Worm (Caenorhabditis elegans) whole organism, L3 larva: Measurements from ENCODE around the gene nfya-1.
A peak's percentile ranks its signal among the peaks of the same experiment; 100 is the strongest.

Source experiments
- aly-2 ChIP-seq: fragments of 150-350 bp; optimal IDR thresholded peaks from 2 replicates; lab custom pipeline; 2014; ENCODE audit warnings: missing biosample characterization, missing genetic modification characterization
- ceh-82 ChIP-seq: fragments of 150-350 bp; optimal IDR thresholded peaks from 2 replicates; lab custom pipeline; 2014; ENCODE audit warnings: missing biosample characterization, missing genetic modification characterization
- egl-27 ChIP-seq: sonication (generic microtip); optimal IDR thresholded peaks from 4 replicates; lab custom pipeline; 2017; ENCODE audit warnings: missing biosample characterization, missing genetic modification reagents, missing genetic modification characterization
- elt-1 ChIP-seq: fragments of 150-350 bp; optimal IDR thresholded peaks from 2 replicates; lab custom pipeline; 2014; ENCODE audit warnings: missing biosample characterization, missing genetic modification characterization
- elt-2 ChIP-seq: sonication (generic microtip); optimal IDR thresholded peaks from 2 replicates; lab custom pipeline; 2016; ENCODE audit warnings: missing genetic modification reagents, mild to moderate bottlenecking, missing genetic modification characterization, missing compliant biosample characterization
- elt-3 ChIP-seq, 3 experiments: fragments of 150-350 bp in 1 of 3; sonication (generic microtip) in 2 of 3; optimal IDR thresholded peaks; 2 replicates in 2 of 3; 4 replicates in 1 of 3; lab custom pipeline; 2014 to 2017; ENCODE audit warnings: missing biosample characterization in 3 of 3, missing genetic modification characterization in 3 of 3
- fkh-10 ChIP-seq: sonication (generic microtip); optimal IDR thresholded peaks from 2 replicates; lab custom pipeline; 2017; ENCODE audit warnings: missing biosample characterization, missing genetic modification reagents, missing genetic modification characterization
- fkh-2 ChIP-seq: fragments of 150-350 bp; optimal IDR thresholded peaks from 2 replicates; lab custom pipeline; 2014; ENCODE audit warnings: missing biosample characterization, missing genetic modification reagents, missing genetic modification characterization
- jun-1 ChIP-seq: fragments of 150-350 bp; optimal IDR thresholded peaks from 2 replicates; lab custom pipeline; 2014; ENCODE audit warnings: missing biosample characterization, missing genetic modification reagents, missing genetic modification characterization
- lin-15B ChIP-seq: fragments of 150-350 bp; optimal IDR thresholded peaks from 2 replicates; lab custom pipeline; 2014; ENCODE audit warnings: missing biosample characterization, missing genetic modification characterization
- lin-39 ChIP-seq: fragments of 150-350 bp; optimal IDR thresholded peaks from 2 replicates; lab custom pipeline; 2018; ENCODE audit warnings: missing biosample characterization, missing genetic modification reagents, missing genetic modification characterization
- lsy-12 ChIP-seq: sonication (generic microtip); optimal IDR thresholded peaks from 2 replicates; lab custom pipeline; 2016; ENCODE audit warnings: mild to moderate bottlenecking, missing genetic modification characterization, missing compliant biosample characterization
- mdl-1 ChIP-seq: fragments of 150-350 bp; optimal IDR thresholded peaks from 2 replicates; lab custom pipeline; 2014; ENCODE audit warnings: missing biosample characterization, missing genetic modification characterization
- mml-1 ChIP-seq: fragments of 150-350 bp; sonication (generic microtip); optimal IDR thresholded peaks from 3 replicates; lab custom pipeline; 2014; ENCODE audit warnings: missing biosample characterization, missing genetic modification characterization
- nfya-1 ChIP-seq: sonication (generic microtip); optimal IDR thresholded peaks from 2 replicates; lab custom pipeline; 2017; ENCODE audit warnings: missing genetic modification characterization, mild to moderate bottlenecking, missing compliant biosample characterization, antibody characterized with exemption, moderate library complexity; ENCODE audit not compliant: insufficient read depth
- nhr-11 ChIP-seq: fragments of 150-350 bp; optimal IDR thresholded peaks from 2 replicates; lab custom pipeline; 2014; ENCODE audit warnings: missing biosample characterization, missing genetic modification characterization
- nhr-12 ChIP-seq: fragments of 150-350 bp; optimal IDR thresholded peaks from 2 replicates; lab custom pipeline; 2014; ENCODE audit warnings: missing biosample characterization, missing genetic modification characterization
- nhr-23 ChIP-seq: fragments of 150-350 bp; optimal IDR thresholded peaks from 2 replicates; lab custom pipeline; 2014; ENCODE audit warnings: missing biosample characterization, missing genetic modification reagents, missing genetic modification characterization
- nhr-237 ChIP-seq: fragments of 150-350 bp; optimal IDR thresholded peaks from 2 replicates; lab custom pipeline; 2014; ENCODE audit warnings: missing biosample characterization, missing genetic modification characterization
- nhr-25 ChIP-seq: sonication (generic microtip); optimal IDR thresholded peaks from 2 replicates; lab custom pipeline; 2017; ENCODE audit warnings: missing biosample characterization, missing genetic modification characterization
- nhr-28 ChIP-seq: fragments of 150-350 bp; optimal IDR thresholded peaks from 2 replicates; lab custom pipeline; 2014; ENCODE audit warnings: missing biosample characterization, missing genetic modification characterization
- nhr-43 ChIP-seq: sonication (generic microtip); optimal IDR thresholded peaks from 2 replicates; lab custom pipeline; 2016; ENCODE audit warnings: mild to moderate bottlenecking, missing genetic modification characterization, missing compliant biosample characterization; ENCODE audit not compliant: poor library complexity, severe bottlenecking
- nhr-67 ChIP-seq: fragments of 150-350 bp; optimal IDR thresholded peaks from 2 replicates; lab custom pipeline; 2014; ENCODE audit warnings: missing biosample characterization, missing genetic modification characterization
- nhr-77 ChIP-seq: fragments of 150-350 bp; optimal IDR thresholded peaks from 2 replicates; lab custom pipeline; 2014; ENCODE audit warnings: missing biosample characterization, missing genetic modification characterization
- pha-4 ChIP-seq: fragments of 150-350 bp; optimal IDR thresholded peaks from 2 replicates; lab custom pipeline; 2014; ENCODE audit warnings: missing biosample characterization, missing genetic modification reagents, missing genetic modification characterization
- pqm-1 ChIP-seq: fragments of 150-350 bp; optimal IDR thresholded peaks from 2 replicates; lab custom pipeline; 2017; ENCODE audit warnings: missing biosample characterization, missing genetic modification characterization, inconsistent platforms
- sea-2 ChIP-seq: fragments of 150-350 bp; sonication (generic microtip); optimal IDR thresholded peaks from 4 replicates; lab custom pipeline; 2014; ENCODE audit warnings: missing biosample characterization, missing genetic modification reagents, missing genetic modification characterization
- skn-1 ChIP-seq: fragments of 150-350 bp; optimal IDR thresholded peaks from 2 replicates; lab custom pipeline; 2014; ENCODE audit warnings: missing biosample characterization, missing genetic modification characterization
- unc-62 ChIP-seq: fragments of 150-350 bp; sonication (generic microtip); optimal IDR thresholded peaks from 4 replicates; lab custom pipeline; 2014; ENCODE audit warnings: missing biosample characterization, missing genetic modification reagents, missing genetic modification characterization
- zag-1 ChIP-seq: fragments of 150-350 bp; optimal IDR thresholded peaks from 2 replicates; lab custom pipeline; 2014; ENCODE audit warnings: missing biosample characterization, missing genetic modification characterization
- ztf-11 ChIP-seq: fragments of 150-350 bp; optimal IDR thresholded peaks from 2 replicates; lab custom pipeline; 2014; ENCODE audit warnings: missing biosample characterization, missing genetic modification characterization
- ztf-4 ChIP-seq: fragments of 150-350 bp; optimal IDR thresholded peaks from 2 replicates; lab custom pipeline; 2014; ENCODE audit warnings: missing biosample characterization, missing genetic modification characterization

Gene nfya-1

DNA sequence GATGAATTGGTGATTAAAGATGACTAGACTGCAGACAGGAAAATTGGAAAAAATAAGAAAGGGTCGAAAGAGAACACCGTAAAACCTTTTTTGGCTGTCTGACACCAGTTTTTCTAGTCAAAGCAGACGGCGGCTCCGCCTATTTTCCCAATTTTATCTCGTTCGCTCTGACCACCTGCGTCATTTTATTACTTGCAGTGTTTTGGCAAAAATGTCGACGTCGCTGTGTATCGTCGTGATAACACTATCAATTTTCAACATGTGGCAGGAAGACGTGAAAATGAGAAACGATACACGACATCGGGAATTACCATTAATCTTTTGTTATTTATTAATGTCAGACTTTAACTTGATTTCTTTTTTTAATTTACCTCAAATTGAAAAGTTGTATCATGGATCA is 36.6 kb downstream of the nfya-1 start, which contains the start of gene Y62H9A.15:
TSS of gene Y62H9A.15 (minus strand) at position 100 of the 400 bp plus-strand sequence.
- TF ChIP-seq unc-62 (GFP tag; lab: Kevin White, UChicago), result no peak
- peak; percentile 73 for TF ChIP-seq elt-2 (tag; lab: Kevin White, UChicago)

DNA sequence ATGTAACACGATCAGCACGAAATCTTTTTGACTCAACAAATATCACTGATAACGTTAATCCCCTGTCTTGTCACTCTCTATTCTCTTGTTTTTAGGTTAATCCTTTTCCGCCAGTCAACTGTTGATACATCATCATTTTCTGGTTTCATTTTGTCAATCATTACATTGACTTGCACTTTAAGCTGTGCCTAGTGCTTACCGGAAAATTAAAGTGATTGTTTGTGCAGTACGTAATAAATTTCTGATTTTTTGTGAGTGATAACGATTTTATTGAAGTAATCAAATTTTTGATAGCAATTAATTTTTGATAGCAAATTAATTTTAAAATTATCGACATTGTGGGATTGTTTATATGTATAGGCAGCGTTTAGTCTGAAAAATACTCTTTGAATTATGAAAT is 37.5 kb downstream of the nfya-1 start:
- TF ChIP-seq ceh-82 (tag; lab: Kevin White, UChicago) (no peak), nhr-43 (no peak), jun-1 (no peak), aly-2 (no peak), lin-39 (tag; lab: Kevin White, UChicago) (no peak), nhr-237 (tag; lab: Kevin White, UChicago) (no peak), elt-2 (tag; lab: Kevin White, UChicago) (peak; percentile 89), pqm-1 (tag; lab: Kevin White, UChicago) (peak; percentile 80), unc-62 (GFP tag; lab: Kevin White, UChicago) (no peak), skn-1 (tag; lab: Kevin White, UChicago) (peak; percentile 7), lsy-12 (tag; lab: Kevin White, UChicago) (no peak), mdl-1 (tag; lab: Kevin White, UChicago) (no peak), nhr-11 (tag; lab: Kevin White, UChicago) (no peak), pha-4 (peak; percentile 37), ztf-4 (no peak)

DNA sequence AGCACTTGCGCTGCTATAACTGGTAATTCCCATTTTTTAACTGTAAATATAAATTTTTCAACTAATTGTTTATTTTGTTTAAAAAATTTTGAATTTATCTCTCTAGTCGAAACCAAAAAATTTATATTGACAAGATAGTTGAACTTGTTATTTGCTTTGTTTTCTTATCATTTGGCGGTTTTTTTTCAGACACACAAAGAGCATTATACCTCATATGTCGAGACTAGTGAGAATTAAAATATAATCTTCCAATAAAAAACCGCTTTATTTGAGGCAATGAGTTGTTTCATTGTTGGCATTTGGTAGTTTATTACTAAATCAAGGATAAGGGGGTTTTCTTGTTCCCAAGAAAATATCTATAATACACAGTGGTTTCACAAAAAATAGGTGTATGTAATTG is 38.4 kb downstream of the nfya-1 start:
- TF ChIP-seq nhr-23 (no peak), elt-2 (tag; lab: Kevin White, UChicago) (peak; percentile 56), fkh-2 (no peak), nhr-11 (tag; lab: Kevin White, UChicago) (no peak), nhr-67 (no peak), nfya-1 (tag; lab: Kevin White, UChicago) (no peak), nhr-28 (tag; lab: Kevin White, UChicago) (no peak), nhr-77 (no peak), lin-39 (tag; lab: Kevin White, UChicago) (no peak), pha-4 (peak; percentile 41), nhr-12 (no peak), nhr-25 (tag; lab: Kevin White, UChicago) (no peak), lsy-12 (tag; lab: Kevin White, UChicago) (no peak), elt-3 (tag; optimal IDR thresholded peaks at IDR 0.05; lab: Kevin White, UChicago) (no peak), ztf-4 (no peak)

DNA sequence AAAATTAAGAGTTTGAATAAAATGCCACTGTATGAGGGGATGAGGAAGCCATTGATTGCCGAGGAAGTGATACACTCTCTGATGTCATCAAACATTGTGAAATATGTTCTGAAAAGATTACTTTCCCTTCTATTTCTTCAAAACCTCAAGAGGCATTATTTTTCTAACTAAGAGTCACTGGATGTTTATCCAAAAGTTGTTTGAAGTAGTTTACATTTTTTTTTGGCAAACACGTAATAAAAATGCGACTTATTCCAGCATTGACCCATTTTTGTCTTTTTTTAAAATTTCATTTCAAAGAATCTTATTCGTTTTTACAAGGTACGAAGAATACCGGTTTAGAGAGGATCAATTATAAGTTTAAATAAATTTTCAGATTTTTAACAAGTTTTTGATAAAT is 39.4 kb downstream of the nfya-1 start, which contains the start of gene Y62H9A.11:
TSS of gene Y62H9A.11 (minus strand) at position 101 of the 400 bp plus-strand sequence.
- TF ChIP-seq fkh-2 (no peak), fkh-10 (GFP tag; lab: Kevin White, UChicago) (no peak), nhr-11 (tag; lab: Kevin White, UChicago) (no peak), zag-1 (tag; lab: Kevin White, UChicago) (no peak), nfya-1 (tag; lab: Kevin White, UChicago) (no peak)

DNA sequence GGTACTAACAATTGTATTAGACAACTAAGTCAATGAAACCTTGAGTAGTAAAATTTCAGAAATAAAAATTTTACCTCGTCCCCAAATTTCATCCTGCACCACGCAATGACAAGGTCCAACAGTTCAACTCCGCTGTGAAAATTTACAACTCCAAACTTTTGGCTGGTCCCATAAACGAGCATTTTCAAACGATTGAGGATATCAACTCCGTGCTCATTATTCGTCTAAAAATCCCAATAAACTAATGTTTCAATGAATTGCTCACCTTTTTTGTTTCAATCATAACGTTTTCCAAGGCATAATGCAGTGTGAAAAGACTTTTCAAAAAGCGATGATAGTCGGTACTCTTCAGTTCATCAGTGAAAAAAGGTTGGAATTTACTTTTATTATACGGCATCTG is 40.0 kb downstream of the nfya-1 start:
- TF ChIP-seq nfya-1 (tag; lab: Kevin White, UChicago), result no peak
- TF ChIP-seq lsy-12 (tag; lab: Kevin White, UChicago), result no peak
- TF ChIP-seq nhr-77, result no peak
- TF ChIP-seq sea-2 (GFP tag; lab: Kevin White, UChicago), result no peak
- TF ChIP-seq nhr-23, result no peak
- TF ChIP-seq lin-15B (tag; lab: Kevin White, UChicago), result no peak
- TF ChIP-seq zag-1 (tag; lab: Kevin White, UChicago), result no peak
- TF ChIP-seq mml-1 (tag; lab: Kevin White, UChicago), result no peak

DNA sequence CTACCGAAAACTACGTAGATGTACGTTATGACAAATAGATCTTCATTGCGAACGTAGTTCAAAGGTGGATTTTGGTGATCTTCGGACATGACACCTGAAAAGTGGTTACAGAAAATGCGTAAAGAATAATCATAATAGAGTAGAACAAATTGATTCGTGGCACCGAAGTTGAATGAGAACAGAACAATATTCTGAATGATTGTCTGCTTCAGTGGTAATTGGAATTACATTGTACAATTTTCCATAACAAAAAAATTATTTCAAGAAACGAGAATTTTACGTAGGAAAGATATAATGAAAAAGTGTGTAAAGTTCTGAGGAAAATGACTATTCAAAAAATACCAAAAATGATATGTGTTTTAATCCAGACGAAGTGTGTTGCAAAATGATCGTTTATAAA is 44.0 kb downstream of the nfya-1 start, which contains the start of gene Y62H9A.10:
TSS of gene Y62H9A.10 (minus strand) at position 101 of the 400 bp plus-strand sequence.
- TF ChIP-seq elt-1 (tag; lab: Kevin White, UChicago), result no peak
- no peak for TF ChIP-seq nhr-77
- TF ChIP-seq egl-27 (tag; lab: Kevin White, UChicago), result no peak
- no peak for TF ChIP-seq nhr-237 (tag; lab: Kevin White, UChicago)
- no peak for TF ChIP-seq ztf-11 (tag; lab: Kevin White, UChicago)
- TF ChIP-seq pqm-1 (tag; lab: Kevin White, UChicago), result no peak
- TF ChIP-seq unc-62 (GFP tag; lab: Kevin White, UChicago), result no peak
- TF ChIP-seq, all 47 proteins: peak for 0
